Fruit fly (Drosophila melanogaster) whole organism, embryonic: ENCODE data around the gene CG6398.

Experiments
- Abd-B ChIP-seq: fragments of 200-800 bp; sonication (Bioruptor generic); optimal IDR thresholded peaks from 2 replicates; lab custom pipeline; 2018; ENCODE audit warnings: missing biosample characterization, mild to moderate bottlenecking, missing genetic modification characterization, moderate library complexity
- Atf6 ChIP-seq: fragments of 200-800 bp; sonication (Bioruptor generic); IDR thresholded peaks from 2 replicates; pipeline ENCODE4 v1.3.6; 2022; ENCODE audit warnings: missing biosample characterization, missing genetic modification characterization
- CG10462 ChIP-seq: fragments of 200-800 bp; sonication (Bioruptor generic); optimal IDR thresholded peaks from 2 replicates; lab custom pipeline; 2016; ENCODE audit warnings: missing biosample characterization, missing genetic modification characterization
- CG10654 ChIP-seq: fragments of 200-800 bp; sonication (Bioruptor generic); optimal IDR thresholded peaks from 2 replicates; lab custom pipeline; 2016; ENCODE audit warnings: missing biosample characterization, missing genetic modification characterization
- CG11456 ChIP-seq: fragments of 200-800 bp; sonication (Bioruptor generic); IDR thresholded peaks from 3 replicates; pipeline ENCODE4 v1.3.6; 2022; ENCODE audit warnings: missing biosample characterization, missing genetic modification characterization
- CG11696 ChIP-seq: fragments of 200-800 bp; sonication (Bioruptor generic); IDR thresholded peaks from 2 replicates; pipeline ENCODE4 v1.3.6; 2022; ENCODE audit warnings: missing biosample characterization, missing genetic modification characterization
- CG13287 ChIP-seq: fragments of 200-800 bp; sonication (Bioruptor generic); IDR thresholded peaks from 2 replicates; pipeline ENCODE4 v1.3.6; 2022; ENCODE audit warnings: missing biosample characterization, missing genetic modification characterization; ENCODE audit not compliant: partially characterized antibody
- CG15601 ChIP-seq: fragments of 200-800 bp; sonication (Bioruptor generic); optimal IDR thresholded peaks from 3 replicates; lab custom pipeline; 2019; ENCODE audit warnings: missing biosample characterization, mild to moderate bottlenecking, missing genetic modification characterization, moderate library complexity
- CG16863 ChIP-seq: fragments of 200-800 bp; sonication (Bioruptor generic); optimal IDR thresholded peaks from 3 replicates; lab custom pipeline; 2016; ENCODE audit warnings: missing biosample characterization, missing genetic modification characterization
- CG17829 ChIP-seq: fragments of 200-800 bp; optimal IDR thresholded peaks from 2 replicates; lab custom pipeline; 2019; ENCODE audit warnings: missing biosample characterization, mild to moderate bottlenecking, missing genetic modification characterization, moderate library complexity
- CG3838 ChIP-seq: fragments of 200-800 bp; sonication (Bioruptor generic); optimal IDR thresholded peaks from 3 replicates; lab custom pipeline; 2016; ENCODE audit warnings: missing biosample characterization, missing genetic modification characterization
- CG3847 ChIP-seq: fragments of 200-800 bp; sonication (Bioruptor generic); IDR thresholded peaks from 2 replicates; pipeline ENCODE4 v1.3.6; 2022; ENCODE audit warnings: missing biosample characterization, missing genetic modification characterization
- CG4424 ChIP-seq: fragments of 200-800 bp; sonication (Bioruptor generic); optimal IDR thresholded peaks from 3 replicates; lab custom pipeline; 2016; ENCODE audit warnings: missing biosample characterization, missing genetic modification characterization
- CG4730 ChIP-seq: fragments of 200-800 bp; sonication (Bioruptor generic); IDR thresholded peaks from 2 replicates; pipeline ENCODE4 v1.3.6; 2022; ENCODE audit warnings: missing biosample characterization, missing genetic modification characterization
- CG9932 ChIP-seq: fragments of 200-800 bp; sonication (Bioruptor generic); IDR thresholded peaks from 2 replicates; pipeline ENCODE4 v1.3.6; 2022; ENCODE audit warnings: missing biosample characterization, missing genetic modification characterization
- Deaf1 ChIP-seq: fragments of 200-800 bp; optimal IDR thresholded peaks from 3 replicates; lab custom pipeline; 2019; ENCODE audit warnings: missing biosample characterization, mild to moderate bottlenecking, missing genetic modification characterization, moderate library complexity
- Dref ChIP-seq: fragments of 200-800 bp; sonication (Bioruptor generic); IDR thresholded peaks from 2 replicates; pipeline ENCODE4 v1.3.6; 2022; ENCODE audit warnings: missing biosample characterization, missing genetic modification characterization
- Elba2 ChIP-seq: fragments of 200-800 bp; sonication (Bioruptor generic); optimal IDR thresholded peaks from 3 replicates; lab custom pipeline; 2016; ENCODE audit warnings: missing biosample characterization, missing genetic modification characterization
- HLH4C ChIP-seq: fragments of 200-800 bp; sonication (Bioruptor generic); IDR thresholded peaks from 3 replicates; pipeline ENCODE4 v1.3.6; 2022; ENCODE audit warnings: missing biosample characterization, missing genetic modification characterization; ENCODE audit not compliant: partially characterized antibody
- Mad ChIP-seq: fragments of 200-800 bp; sonication (Bioruptor generic); optimal IDR thresholded peaks from 2 replicates; lab custom pipeline; 2016; ENCODE audit warnings: missing biosample characterization, missing genetic modification characterization
- Med ChIP-seq: fragments of 200-800 bp; sonication (Bioruptor generic); peaks from one replicate; lab custom pipeline; 2016; ENCODE audit warnings: missing biosample characterization, missing genetic modification characterization, mild to moderate bottlenecking, inconsistent platforms, moderate library complexity
- Mrtf ChIP-seq: fragments of 200-800 bp; sonication (Bioruptor generic); IDR thresholded peaks from 3 replicates; pipeline ENCODE4 v1.3.6; 2022; ENCODE audit warnings: missing biosample characterization, missing genetic modification characterization
- Myb ChIP-seq: fragments of 200-800 bp; sonication (Bioruptor generic); optimal IDR thresholded peaks from 2 replicates; lab custom pipeline; 2016; ENCODE audit warnings: missing biosample characterization, missing genetic modification characterization
- Oli ChIP-seq: fragments of 200-800 bp; sonication (Bioruptor generic); optimal IDR thresholded peaks from 2 replicates; lab custom pipeline; 2018; ENCODE audit warnings: missing biosample characterization, mild to moderate bottlenecking, missing genetic modification characterization, moderate library complexity
- Opbp ChIP-seq: fragments of 200-800 bp; sonication (Bioruptor generic); IDR thresholded peaks from 3 replicates; pipeline ENCODE4 v1.3.6; 2022; ENCODE audit warnings: missing biosample characterization, missing genetic modification characterization; ENCODE audit not compliant: partially characterized antibody
- Rfx ChIP-seq: fragments of 200-800 bp; sonication (Bioruptor generic); IDR thresholded peaks from 2 replicates; pipeline ENCODE4 v1.3.6; 2022; ENCODE audit warnings: missing biosample characterization, missing genetic modification characterization
- Sin3A ChIP-seq: fragments of >200 bp; optimal IDR thresholded peaks from 2 replicates; lab custom pipeline; 2018
- Sox100B ChIP-seq: fragments of 200-800 bp; sonication (Bioruptor generic); optimal IDR thresholded peaks from 3 replicates; lab custom pipeline; 2018; ENCODE audit warnings: missing biosample characterization, mild to moderate bottlenecking, missing genetic modification characterization
- bbx ChIP-seq: fragments of 200-800 bp; sonication (Bioruptor generic); IDR thresholded peaks from 2 replicates; pipeline ENCODE4 v1.3.6; 2022; ENCODE audit warnings: missing biosample characterization, missing genetic modification characterization; ENCODE audit not compliant: partially characterized antibody
- da ChIP-seq: fragments of 200-800 bp; sonication (Bioruptor generic); optimal IDR thresholded peaks from 2 replicates; lab custom pipeline; 2016; ENCODE audit warnings: missing biosample characterization, missing genetic modification characterization
- danr ChIP-seq: fragments of 200-800 bp; sonication (Bioruptor generic); IDR thresholded peaks from 2 replicates; pipeline ENCODE4 v1.3.6; 2022; ENCODE audit warnings: missing biosample characterization, missing genetic modification characterization
- dpn ChIP-seq, 2 experiments: fragments of 200-800 bp; sonication (Bioruptor generic); optimal IDR thresholded peaks; 3 replicates each; lab custom pipeline; 2016; ENCODE audit warnings: missing biosample characterization in 2 of 2, missing genetic modification characterization in 2 of 2
- grau ChIP-seq: fragments of 200-800 bp; optimal IDR thresholded peaks from 3 replicates; lab custom pipeline; 2019; ENCODE audit warnings: missing biosample characterization, mild to moderate bottlenecking, missing genetic modification characterization, moderate library complexity
- hbn ChIP-seq: fragments of 200-800 bp; sonication (Bioruptor generic); IDR thresholded peaks from 2 replicates; pipeline ENCODE4 v1.3.6; 2022; ENCODE audit warnings: missing biosample characterization, missing genetic modification characterization; ENCODE audit not compliant: partially characterized antibody
- hkb ChIP-seq, 2 experiments: fragments of 200-800 bp in 1 of 2; fragments of >200 bp in 1 of 2; sonication (Bioruptor generic) in 1 of 2; IDR thresholded peaks in 1 of 2; optimal IDR thresholded peaks in 1 of 2; 2 replicates each; pipeline versions ENCODE4 v1.3.6 to Lab custom; 2017 to 2022; ENCODE audit warnings: missing biosample characterization in 1 of 2, missing genetic modification characterization in 1 of 2
- inv ChIP-seq: fragments of 200-800 bp; sonication (Bioruptor generic); IDR thresholded peaks from 2 replicates; pipeline ENCODE4 v1.3.6; 2022; ENCODE audit warnings: missing biosample characterization, missing genetic modification characterization; ENCODE audit not compliant: partially characterized antibody
- knrl ChIP-seq: fragments of 200-800 bp; sonication (Bioruptor generic); IDR thresholded peaks from 3 replicates; pipeline ENCODE4 v1.3.6; 2022; ENCODE audit warnings: missing biosample characterization, missing genetic modification characterization; ENCODE audit not compliant: partially characterized antibody
- lilli ChIP-seq: fragments of 200-800 bp; sonication (Bioruptor generic); optimal IDR thresholded peaks from 3 replicates; lab custom pipeline; 2016; ENCODE audit warnings: missing biosample characterization, missing genetic modification characterization
- luna ChIP-seq: fragments of 200-800 bp; sonication (Bioruptor generic); optimal IDR thresholded peaks from 2 replicates; lab custom pipeline; 2016; ENCODE audit warnings: missing biosample characterization, missing genetic modification characterization
- nmo ChIP-seq: fragments of 200-800 bp; sonication (Bioruptor generic); optimal IDR thresholded peaks from 2 replicates; lab custom pipeline; 2018; ENCODE audit warnings: missing biosample characterization, mild to moderate bottlenecking, missing genetic modification characterization, moderate library complexity
- nom ChIP-seq: fragments of 200-800 bp; sonication (Bioruptor generic); optimal IDR thresholded peaks from 2 replicates; lab custom pipeline; 2017; ENCODE audit warnings: missing biosample characterization, missing genetic modification characterization, mild to moderate bottlenecking, moderate library complexity, missing genetic modification reagents
- pan ChIP-seq, 4 experiments: fragments of >200 bp in 3 of 4; fragments of 200-800 bp in 1 of 4; sonication (Bioruptor generic) in 1 of 4; optimal IDR thresholded peaks in 3 of 4; IDR thresholded peaks in 1 of 4; 2 replicates each; pipeline versions ENCODE4 v1.3.6 to Lab custom; 2017 to 2022; ENCODE audit warnings: missing biosample characterization in 2 of 4, missing genetic modification characterization in 2 of 4, mixed read lengths in 1 of 4
- pb ChIP-seq: fragments of 200-800 bp; sonication (Bioruptor generic); optimal IDR thresholded peaks from 3 replicates; lab custom pipeline; 2016; ENCODE audit warnings: missing biosample characterization, missing genetic modification characterization
- prd ChIP-seq, 3 experiments: fragments of >200 bp in 2 of 3; fragments of 200-800 bp in 1 of 3; sonication (Bioruptor generic) in 1 of 3; optimal IDR thresholded peaks in 2 of 3; IDR thresholded peaks in 1 of 3; 2 replicates in 2 of 3; 3 replicates in 1 of 3; pipeline versions ENCODE4 v1.3.6 to Lab custom; 2017 to 2022; ENCODE audit warnings: missing biosample characterization in 1 of 3, missing genetic modification characterization in 1 of 3
- repo ChIP-seq: fragments of 200-800 bp; sonication (Bioruptor generic); optimal IDR thresholded peaks from 2 replicates; lab custom pipeline; 2016; ENCODE audit warnings: missing biosample characterization, missing genetic modification characterization
- sc ChIP-seq, 3 experiments: fragments of >200 bp in 2 of 3; fragments of 200-800 bp in 1 of 3; sonication (Bioruptor generic) in 1 of 3; optimal IDR thresholded peaks; 2 replicates in 2 of 3; 3 replicates in 1 of 3; lab custom pipeline; 2017; ENCODE audit warnings: mild to moderate bottlenecking in 1 of 3, missing biosample characterization in 1 of 3, missing genetic modification characterization in 1 of 3, missing genetic modification reagents in 1 of 3
- sens ChIP-seq: fragments of 200-800 bp; sonication (Bioruptor generic); peaks from one replicate; lab custom pipeline; 2016; ENCODE audit warnings: missing biosample characterization, missing genetic modification characterization
- tin ChIP-seq: fragments of 200-800 bp; sonication (Bioruptor generic); optimal IDR thresholded peaks from 3 replicates; lab custom pipeline; 2016; ENCODE audit warnings: missing biosample characterization, missing genetic modification characterization
- unc-4 ChIP-seq: fragments of 200-800 bp; sonication (Bioruptor generic); IDR thresholded peaks from 2 replicates; pipeline ENCODE4 v1.3.6; 2022; ENCODE audit warnings: missing biosample characterization, missing genetic modification characterization; ENCODE audit not compliant: partially characterized antibody

Gene CG6398

dm6 chrX:17887208-17887627 is 56.6 kb downstream of the CG6398 start, which contains the start of gene mnb (continued):
- peak; percentile 87 for TF ChIP-seq Myb (GFP tag; lab: Kevin White, UChicago)
- TF ChIP-seq HLH4C (GFP tag; lab: Robert Waterston, UW) = peak; percentile 99
- peak; percentile 2 for TF ChIP-seq tin (GFP tag; lab: Kevin White, UChicago)
- no peak for TF ChIP-seq CG10462 (GFP tag; lab: Kevin White, UChicago)
- TF ChIP-seq CG13287 (GFP tag; lab: Robert Waterston, UW) = peak; percentile 99
- peak; percentile 17 for TF ChIP-seq luna (GFP tag; lab: Kevin White, UChicago)
- peak; percentile 99 for TF ChIP-seq inv (GFP tag; lab: Robert Waterston, UW)
- no peak for TF ChIP-seq pb (GFP tag; lab: Kevin White, UChicago)
- TF ChIP-seq CG4424 = no peak
- peak; percentile 72 for TF ChIP-seq CG9932 (GFP tag; lab: Robert Waterston, UW)
- TF ChIP-seq Deaf1 (tag; lab: Kevin White, UChicago) = no peak
- TF ChIP-seq repo = no peak
- TF ChIP-seq nom (GFP tag; lab: Kevin White, UChicago) = no peak
- no peak for TF ChIP-seq CG10654
- peak; percentile 80 for TF ChIP-seq Dref (GFP tag; lab: Robert Waterston, UW)
- TF ChIP-seq sens (GFP tag; lab: Kevin White, UChicago) = peak; percentile 91
- TF ChIP-seq pan (optimal IDR thresholded peaks at IDR 0.05; lab: Kevin White, UChicago) = no peak
- TF ChIP-seq pan (GFP tag; optimal IDR thresholded peaks at IDR 0.05 in 1 of 2, IDR thresholded peaks at IDR 0.05 in 1 of 2) = no peak
- peak; percentile 85 for TF ChIP-seq hkb (optimal IDR thresholded peaks at IDR 0.05; lab: Kevin White, UChicago)
- TF ChIP-seq hkb (GFP tag; IDR thresholded peaks at IDR 0.05; lab: Robert Waterston, UW) = no peak
- TF ChIP-seq CG17829 (tag; lab: Kevin White, UChicago) = no peak
- peak; percentile 8; the same call in 1 of the 3 replicates for TF ChIP-seq CG11456 (GFP tag; lab: Robert Waterston, UW)
- TF ChIP-seq Atf6 = 0 out of 2 replicates have a peak, but pooled peaks have one; percentile 23
- no peak for TF ChIP-seq danr (GFP tag; lab: Robert Waterston, UW)
- TF ChIP-seq lilli (GFP tag; lab: Kevin White, UChicago) = peak; percentile 57
- no peak for TF ChIP-seq Sox100B (GFP tag; lab: Kevin White, UChicago)
- no peak for TF ChIP-seq CG11696 (GFP tag; lab: Robert Waterston, UW)
- peak; percentile 97 for TF ChIP-seq Sin3A (lab: Kevin White, UChicago)
- TF ChIP-seq CG4730 (GFP tag; lab: Robert Waterston, UW) = no peak
- TF ChIP-seq nmo (GFP tag; lab: Kevin White, UChicago) = peak; percentile 64
- TF ChIP-seq CG3838 (GFP tag; lab: Kevin White, UChicago) = no peak
- TF ChIP-seq prd (optimal IDR thresholded peaks at IDR 0.05; lab: Kevin White, UChicago) = no peak
- TF ChIP-seq prd (GFP tag; IDR thresholded peaks at IDR 0.05; lab: Robert Waterston, UW) = peak; percentile 40; the same call in 1 of the 3 replicates
- TF ChIP-seq da (GFP tag; lab: Kevin White, UChicago) = no peak
- TF ChIP-seq dpn (GFP tag; optimal IDR thresholded peaks at IDR 0.05; lab: Kevin White, UChicago) = peak in 1 of 2 experiments; percentile 16
- TF ChIP-seq Mad (GFP tag; lab: Kevin White, UChicago) = no peak
- peak; percentile 99 for TF ChIP-seq bbx (GFP tag; lab: Robert Waterston, UW)
- TF ChIP-seq hbn (GFP tag; lab: Robert Waterston, UW) = peak; percentile 99
- peak; percentile 80 for TF ChIP-seq Med
- TF ChIP-seq Abd-B (GFP tag; lab: Kevin White, UChicago) = peak; percentile 2
- TF ChIP-seq unc-4 (GFP tag; lab: Robert Waterston, UW) = peak; percentile 98
- TF ChIP-seq Opbp = peak; percentile 98
- TF ChIP-seq knrl (GFP tag; lab: Robert Waterston, UW) = peak; percentile 99
- no peak for TF ChIP-seq Mrtf (GFP tag; lab: Robert Waterston, UW)
- TF ChIP-seq CG16863 = peak; percentile 26
- TF ChIP-seq Rfx (GFP tag; lab: Robert Waterston, UW) = peak; percentile 34; the same call in 1 of the 2 replicates
- TF ChIP-seq CG15601 (tag; lab: Kevin White, UChicago) = peak; percentile 10
- TF ChIP-seq sc (optimal IDR thresholded peaks at IDR 0.05; lab: Kevin White, UChicago) = no peak
- no peak for TF ChIP-seq sc (GFP tag; optimal IDR thresholded peaks at IDR 0.05; lab: Kevin White, UChicago)
- peak; percentile 46; the same call in 1 of the 2 replicates for TF ChIP-seq CG3847
- TF ChIP-seq Oli (tag; lab: Kevin White, UChicago) = no peak
- TF ChIP-seq grau = peak; percentile 6
- TF ChIP-seq Elba2 (GFP tag; lab: Kevin White, UChicago) = no peak
